Worm (Caenorhabditis elegans) whole organism, young adult: ENCODE data around the gene T24C2.5.

ENCODE experiments used
- C17E4.6 ChIP-seq: fragments of 200-800 bp; sonication (Bioruptor generic); IDR thresholded peaks from 2 replicates; pipeline ENCODE4 v1.3.6; 2022; ENCODE audit warnings: missing genetic modification reagents, missing genetic modification characterization, missing compliant biosample characterization
- Y53F4B.3 ChIP-seq: fragments of 200-800 bp; sonication (Bioruptor generic); IDR thresholded peaks from 2 replicates; pipeline ENCODE4 v1.3.6; 2022; ENCODE audit warnings: missing genetic modification reagents, missing genetic modification characterization, missing compliant biosample characterization
- Y53G8AR.9 ChIP-seq: fragments of 200-800 bp; sonication (Bioruptor generic); conservative IDR thresholded peaks from 2 replicates; pipeline ENCODE4 v1.3.6; 2022; ENCODE audit warnings: missing genetic modification reagents, missing genetic modification characterization, missing compliant biosample characterization
- ccch-3 ChIP-seq: fragments of 200-800 bp; sonication (Bioruptor generic); optimal IDR thresholded peaks from 2 replicates; lab custom pipeline; 2018; ENCODE audit warnings: mild to moderate bottlenecking, missing genetic modification characterization, missing compliant biosample characterization
- egl-18 ChIP-seq: fragments of 200-800 bp; sonication (Bioruptor generic); IDR thresholded peaks from 2 replicates; pipeline ENCODE4 v1.3.6; 2022; ENCODE audit warnings: missing genetic modification reagents, missing genetic modification characterization, missing compliant biosample characterization
- madf-8 ChIP-seq: fragments of 200-800 bp; sonication (Bioruptor generic); conservative IDR thresholded peaks from 2 replicates; pipeline ENCODE4 v1.3.6; 2022; ENCODE audit warnings: missing genetic modification reagents, missing genetic modification characterization, missing compliant biosample characterization
- tbx-9 ChIP-seq: sonication (generic microtip); optimal IDR thresholded peaks from 2 replicates; lab custom pipeline; 2016; ENCODE audit warnings: borderline replicate concordance, missing genetic modification characterization, inconsistent platforms, missing compliant biosample characterization

DNA sequence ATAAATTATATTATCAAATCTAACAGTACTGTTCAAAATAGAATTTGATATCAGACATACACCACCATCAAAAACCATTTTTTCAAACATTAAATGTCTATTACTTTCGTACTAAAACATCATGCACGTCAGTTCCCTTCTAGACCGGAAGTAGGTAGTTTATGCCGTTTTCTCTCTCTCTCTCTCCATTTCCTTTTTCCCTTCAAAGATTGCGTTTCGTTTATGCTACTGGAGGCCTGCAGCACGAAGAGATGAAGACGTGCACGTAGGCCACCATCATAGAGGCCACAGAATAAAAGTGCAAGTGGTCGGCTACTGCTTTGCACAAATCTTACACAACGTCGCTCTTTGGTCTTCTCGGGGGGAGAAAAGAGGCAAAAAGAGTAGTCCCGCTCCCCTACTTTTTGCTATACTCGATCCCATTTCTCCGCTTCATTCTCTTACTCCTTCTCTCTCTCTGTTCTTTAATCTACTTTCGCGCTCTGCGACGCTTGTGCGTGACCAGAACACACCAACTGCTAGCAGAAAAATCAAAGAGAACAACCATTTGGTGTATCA, 27.3 kb downstream of the T24C2.5 start:
- peak; percentile 63 for TF ChIP-seq Y53G8AR.9 (GFP tag; lab: Robert Waterston, UW)
- TF ChIP-seq Y53F4B.3 (GFP tag; lab: Robert Waterston, UW) = no peak
- no peak for TF ChIP-seq egl-18 (GFP tag; lab: Robert Waterston, UW)
- no peak for TF ChIP-seq tbx-9 (tag; lab: Kevin White, UChicago)
- TF ChIP-seq C17E4.6 (GFP tag; lab: Robert Waterston, UW) = no peak
- no peak for TF ChIP-seq ccch-3 (GFP tag; lab: Kevin White, UChicago)
- TF ChIP-seq madf-8 (GFP tag; lab: Robert Waterston, UW) = no peak
